Fruit fly (Drosophila melanogaster) whole organism, embryonic: ENCODE measurements around the gene Vha16-5.
A peak's percentile ranks its signal among the peaks of the same experiment; 100 is the strongest.

Source experiments
- B-H2 ChIP-seq: fragments of 200-800 bp; sonication (Bioruptor generic); optimal IDR thresholded peaks from 2 replicates; lab custom pipeline; 2018; ENCODE audit warnings: missing biosample characterization, mild to moderate bottlenecking, missing genetic modification characterization
- CG10565 ChIP-seq: fragments of 200-800 bp; sonication (Bioruptor generic); optimal IDR thresholded peaks from 3 replicates; lab custom pipeline; 2016; ENCODE audit warnings: missing biosample characterization, mild to moderate bottlenecking, missing genetic modification characterization
- CG12744 ChIP-seq: fragments of 200-800 bp; sonication (Bioruptor generic); optimal IDR thresholded peaks from 2 replicates; lab custom pipeline; 2016; ENCODE audit warnings: missing biosample characterization, missing genetic modification characterization
- CG17612 ChIP-seq: fragments of 200-800 bp; sonication (Bioruptor generic); IDR thresholded peaks from 2 replicates; pipeline ENCODE4 v1.3.6; 2022; ENCODE audit warnings: missing biosample characterization, missing genetic modification characterization
- CG18764 ChIP-seq: fragments of 200-800 bp; sonication (Bioruptor generic); optimal IDR thresholded peaks from 3 replicates; lab custom pipeline; 2016; ENCODE audit warnings: missing biosample characterization, missing genetic modification characterization
- CG3281 ChIP-seq: fragments of 200-800 bp; sonication (Bioruptor generic); optimal IDR thresholded peaks from 3 replicates; lab custom pipeline; 2017; ENCODE audit warnings: missing biosample characterization, mild to moderate bottlenecking, missing genetic modification characterization
- CG3995 ChIP-seq: fragments of 200-800 bp; sonication (Bioruptor generic); optimal IDR thresholded peaks from 3 replicates; lab custom pipeline; 2016; ENCODE audit warnings: missing biosample characterization, missing genetic modification characterization
- CG6765 ChIP-seq: fragments of 200-800 bp; sonication (Bioruptor generic); optimal IDR thresholded peaks from 3 replicates; lab custom pipeline; 2017; ENCODE audit warnings: missing biosample characterization, mild to moderate bottlenecking, missing genetic modification characterization
- CG6813 ChIP-seq: fragments of 200-800 bp; sonication (Bioruptor generic); optimal IDR thresholded peaks from 2 replicates; lab custom pipeline; 2017; ENCODE audit warnings: missing biosample characterization, missing genetic modification characterization, mild to moderate bottlenecking, moderate library complexity, missing genetic modification reagents
- CG7963 ChIP-seq: fragments of 200-800 bp; sonication (Bioruptor generic); IDR thresholded peaks from 3 replicates; pipeline ENCODE4 v1.3.6; 2022; ENCODE audit warnings: missing biosample characterization, missing genetic modification characterization; ENCODE audit not compliant: partially characterized antibody
- CG9215 ChIP-seq: fragments of 200-800 bp; sonication (Bioruptor generic); IDR thresholded peaks from 2 replicates; pipeline ENCODE4 v1.3.6; 2022; ENCODE audit warnings: missing biosample characterization, missing genetic modification characterization
- CG9609 ChIP-seq: fragments of 200-800 bp; sonication (Bioruptor generic); optimal IDR thresholded peaks from 3 replicates; lab custom pipeline; 2016; ENCODE audit warnings: missing biosample characterization, missing genetic modification characterization
- CG9797 ChIP-seq: fragments of 200-800 bp; sonication (Bioruptor generic); optimal IDR thresholded peaks from 3 replicates; lab custom pipeline; 2018; ENCODE audit warnings: missing biosample characterization, mild to moderate bottlenecking, missing genetic modification characterization
- CG9932 ChIP-seq: fragments of 200-800 bp; sonication (Bioruptor generic); IDR thresholded peaks from 2 replicates; pipeline ENCODE4 v1.3.6; 2022; ENCODE audit warnings: missing biosample characterization, missing genetic modification characterization
- D19A ChIP-seq: fragments of 200-800 bp; optimal IDR thresholded peaks from 3 replicates; lab custom pipeline; 2019; ENCODE audit warnings: missing biosample characterization, mild to moderate bottlenecking, missing genetic modification characterization, moderate library complexity
- D19B ChIP-seq: fragments of 200-800 bp; sonication (Bioruptor generic); optimal IDR thresholded peaks from 2 replicates; lab custom pipeline; 2017; ENCODE audit warnings: missing biosample characterization, mild to moderate bottlenecking, missing genetic modification characterization
- Dek ChIP-seq: fragments of 200-800 bp; sonication (Bioruptor generic); optimal IDR thresholded peaks from 3 replicates; lab custom pipeline; 2019; ENCODE audit warnings: missing biosample characterization, mild to moderate bottlenecking, missing genetic modification characterization, moderate library complexity
- HLH4C ChIP-seq: fragments of 200-800 bp; sonication (Bioruptor generic); IDR thresholded peaks from 3 replicates; pipeline ENCODE4 v1.3.6; 2022; ENCODE audit warnings: missing biosample characterization, missing genetic modification characterization; ENCODE audit not compliant: partially characterized antibody
- HmgD ChIP-seq: fragments of 200-800 bp; sonication (Bioruptor generic); optimal IDR thresholded peaks from 3 replicates; lab custom pipeline; 2016; ENCODE audit warnings: missing biosample characterization, missing genetic modification characterization
- Hmr ChIP-seq: fragments of 200-800 bp; sonication (Bioruptor generic); optimal IDR thresholded peaks from 3 replicates; lab custom pipeline; 2017; ENCODE audit warnings: mild to moderate bottlenecking, missing biosample characterization, missing genetic modification reagents, missing genetic modification characterization
- Max ChIP-seq: fragments of 200-800 bp; sonication (Bioruptor generic); optimal IDR thresholded peaks from 2 replicates; lab custom pipeline; 2016; ENCODE audit warnings: missing biosample characterization, mild to moderate bottlenecking, missing genetic modification characterization
- Med ChIP-seq: fragments of 200-800 bp; sonication (Bioruptor generic); peaks from one replicate; lab custom pipeline; 2016; ENCODE audit warnings: missing biosample characterization, missing genetic modification characterization, mild to moderate bottlenecking, inconsistent platforms, moderate library complexity
- ac ChIP-seq: fragments of 200-800 bp; sonication (Bioruptor generic); optimal IDR thresholded peaks from 3 replicates; lab custom pipeline; 2017; ENCODE audit warnings: missing biosample characterization, mild to moderate bottlenecking, missing genetic modification characterization
- aop ChIP-seq: fragments of 200-800 bp; sonication (Bioruptor generic); IDR thresholded peaks from 2 replicates; pipeline ENCODE4 v1.3.6; 2022; ENCODE audit warnings: missing biosample characterization, missing genetic modification characterization
- ase ChIP-seq: fragments of 200-800 bp; sonication (Bioruptor generic); IDR thresholded peaks from 3 replicates; pipeline ENCODE4 v1.3.6; 2022; ENCODE audit warnings: missing biosample characterization, missing genetic modification characterization
- az2 ChIP-seq: fragments of 200-800 bp; sonication (Bioruptor generic); optimal IDR thresholded peaks from 3 replicates; lab custom pipeline; 2016; ENCODE audit warnings: missing biosample characterization, missing genetic modification characterization
- bbx ChIP-seq: fragments of 200-800 bp; sonication (Bioruptor generic); IDR thresholded peaks from 2 replicates; pipeline ENCODE4 v1.3.6; 2022; ENCODE audit warnings: missing biosample characterization, missing genetic modification characterization; ENCODE audit not compliant: partially characterized antibody
- br ChIP-seq: fragments of >200 bp; optimal IDR thresholded peaks from 2 replicates; lab custom pipeline; 2017
- btn ChIP-seq: fragments of 200-800 bp; sonication (Bioruptor generic); optimal IDR thresholded peaks from 2 replicates; lab custom pipeline; 2016; ENCODE audit warnings: missing biosample characterization, missing genetic modification characterization
- cwo ChIP-seq: fragments of 200-800 bp; sonication (Bioruptor generic); optimal IDR thresholded peaks from 3 replicates; lab custom pipeline; 2017; ENCODE audit warnings: missing biosample characterization, missing genetic modification characterization, mild to moderate bottlenecking, moderate library complexity, missing genetic modification reagents
- dimm ChIP-seq: fragments of 200-800 bp; sonication (Bioruptor generic); IDR thresholded peaks from 2 replicates; pipeline ENCODE4 v1.3.6; 2022; ENCODE audit warnings: missing biosample characterization, missing genetic modification characterization
- gcm2 ChIP-seq: fragments of 200-800 bp; sonication (Bioruptor generic); optimal IDR thresholded peaks from 2 replicates; lab custom pipeline; 2016; ENCODE audit warnings: missing biosample characterization, missing genetic modification characterization
- hth ChIP-seq: fragments of >200 bp; optimal IDR thresholded peaks from 2 replicates; lab custom pipeline; 2017; ENCODE audit warnings: inconsistent platforms
- jigr1 ChIP-seq: fragments of 200-800 bp; sonication (Bioruptor generic); IDR thresholded peaks from 3 replicates; pipeline ENCODE4 v1.3.6; 2022; ENCODE audit warnings: missing biosample characterization, missing genetic modification characterization
- kah ChIP-seq: fragments of 200-800 bp; sonication (Bioruptor generic); optimal IDR thresholded peaks from 2 replicates; lab custom pipeline; 2018; ENCODE audit warnings: missing biosample characterization, mild to moderate bottlenecking, missing genetic modification characterization
- knrl ChIP-seq: fragments of 200-800 bp; sonication (Bioruptor generic); IDR thresholded peaks from 3 replicates; pipeline ENCODE4 v1.3.6; 2022; ENCODE audit warnings: missing biosample characterization, missing genetic modification characterization; ENCODE audit not compliant: partially characterized antibody
- mld ChIP-seq: fragments of 200-800 bp; sonication (Bioruptor generic); IDR thresholded peaks from 3 replicates; pipeline ENCODE4 v1.3.6; 2022; ENCODE audit warnings: missing biosample characterization, missing genetic modification characterization; ENCODE audit not compliant: partially characterized antibody
- nerfin-2 ChIP-seq: fragments of 200-800 bp; sonication (Bioruptor generic); IDR thresholded peaks from 2 replicates; pipeline ENCODE4 v1.3.6; 2022; ENCODE audit warnings: missing biosample characterization, missing genetic modification characterization; ENCODE audit not compliant: partially characterized antibody
- nmo ChIP-seq: fragments of 200-800 bp; sonication (Bioruptor generic); optimal IDR thresholded peaks from 2 replicates; lab custom pipeline; 2018; ENCODE audit warnings: missing biosample characterization, mild to moderate bottlenecking, missing genetic modification characterization, moderate library complexity
- otp ChIP-seq: fragments of 200-800 bp; sonication (Bioruptor generic); IDR thresholded peaks from 3 replicates; pipeline ENCODE4, ENCODE4 v1.3.6; 2022; ENCODE audit warnings: missing biosample characterization, missing genetic modification characterization
- pan ChIP-seq, 4 experiments: fragments of >200 bp in 3 of 4; fragments of 200-800 bp in 1 of 4; sonication (Bioruptor generic) in 1 of 4; optimal IDR thresholded peaks in 3 of 4; IDR thresholded peaks in 1 of 4; 2 replicates each; pipeline versions ENCODE4 v1.3.6 to Lab custom; 2017 to 2022; ENCODE audit warnings: missing biosample characterization in 2 of 4, missing genetic modification characterization in 2 of 4, mixed read lengths in 1 of 4
- psq ChIP-seq: fragments of 200-800 bp; sonication (Bioruptor generic); optimal IDR thresholded peaks from 2 replicates; lab custom pipeline; 2017; ENCODE audit warnings: missing biosample characterization, missing genetic modification characterization
- ranshi ChIP-seq: fragments of 200-800 bp; sonication (Bioruptor generic); IDR thresholded peaks from 2 replicates; pipeline ENCODE4 v1.3.6; 2022; ENCODE audit warnings: missing biosample characterization, missing genetic modification characterization
- rib ChIP-seq: fragments of 200-800 bp; sonication (Bioruptor generic); IDR thresholded peaks from 2 replicates; pipeline ENCODE4 v1.3.6; 2022; ENCODE audit warnings: missing biosample characterization, missing genetic modification characterization
- row ChIP-seq: fragments of 200-800 bp; sonication (Bioruptor generic); IDR thresholded peaks from 3 replicates; pipeline ENCODE4 v1.3.6; 2022; ENCODE audit warnings: missing biosample characterization, missing genetic modification characterization
- shn ChIP-seq: fragments of 200-800 bp; sonication (Bioruptor generic); optimal IDR thresholded peaks from 3 replicates; lab custom pipeline; 2016; ENCODE audit warnings: missing biosample characterization, missing genetic modification characterization
- sim ChIP-seq: fragments of 200-800 bp; sonication (Bioruptor generic); IDR thresholded peaks from 2 replicates; pipeline ENCODE4 v1.3.6; 2022; ENCODE audit warnings: missing biosample characterization, missing genetic modification characterization
- sqz ChIP-seq: fragments of 200-800 bp; sonication (Bioruptor generic); optimal IDR thresholded peaks from 3 replicates; lab custom pipeline; 2018; ENCODE audit warnings: missing biosample characterization, mild to moderate bottlenecking, missing genetic modification characterization
- sr ChIP-seq: fragments of 200-800 bp; sonication (Bioruptor generic); IDR thresholded peaks from 3 replicates; pipeline ENCODE4 v1.3.6; 2022; ENCODE audit warnings: missing biosample characterization, missing genetic modification characterization
- ssp ChIP-seq: fragments of 200-800 bp; sonication (Bioruptor generic); IDR thresholded peaks from 2 replicates; pipeline ENCODE4 v1.3.6; 2022; ENCODE audit warnings: missing biosample characterization, missing genetic modification characterization
- wor ChIP-seq: fragments of 200-800 bp; sonication (Bioruptor generic); IDR thresholded peaks from 2 replicates; pipeline ENCODE4 v1.3.6; 2022; ENCODE audit warnings: missing biosample characterization, missing genetic modification characterization

Gene Vha16-5

DNA sequence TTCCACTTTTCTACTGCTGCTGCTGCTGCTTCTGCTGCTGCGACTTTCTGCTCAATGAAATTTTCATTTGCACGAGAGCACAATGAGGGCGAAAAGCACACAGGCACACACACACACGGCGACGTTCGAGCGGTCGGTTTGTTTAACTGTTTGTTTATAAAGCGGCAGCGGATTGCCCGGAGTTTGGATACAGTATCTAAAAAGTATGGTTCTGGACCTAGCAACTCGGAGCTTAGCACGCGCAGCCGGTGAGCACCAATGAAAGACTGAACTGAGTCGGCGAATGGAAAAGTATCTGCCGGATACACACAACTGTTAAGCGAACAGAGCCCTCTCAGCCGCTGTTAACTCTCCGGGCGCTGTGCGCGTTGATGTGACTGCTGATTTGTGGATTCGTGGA, 19.2 kb upstream of the Vha16-5 start, which contains the start of gene CG17124 (continued):
- TF ChIP-seq CG18764 (GFP tag; lab: Kevin White, UChicago) = no peak
- no peak for TF ChIP-seq kah
- no peak for TF ChIP-seq sqz (GFP tag; lab: Kevin White, UChicago)
- no peak for TF ChIP-seq psq
- peak; percentile 14; the same call in 1 of the 3 replicates for TF ChIP-seq sr
- TF ChIP-seq ssp (GFP tag; lab: Robert Waterston, UW) = no peak
- no peak for TF ChIP-seq dimm (GFP tag; lab: Robert Waterston, UW)
- no peak for TF ChIP-seq jigr1
- TF ChIP-seq br (lab: Kevin White, UChicago) = no peak
- no peak for TF ChIP-seq CG9215
- TF ChIP-seq Dek (tag; lab: Kevin White, UChicago) = no peak
- no peak for TF ChIP-seq CG12744
- TF ChIP-seq nmo (GFP tag; lab: Kevin White, UChicago) = no peak
- no peak; the same call in 2 of the 3 replicates for TF ChIP-seq row (GFP tag; lab: Robert Waterston, UW)
- peak; percentile 5 for TF ChIP-seq CG6813 (GFP tag; lab: Kevin White, UChicago)
- peak; percentile 65 for TF ChIP-seq Hmr (GFP tag; lab: Kevin White, UChicago)
- TF ChIP-seq btn = no peak
- no peak for TF ChIP-seq pan (optimal IDR thresholded peaks at IDR 0.05; lab: Kevin White, UChicago)
- TF ChIP-seq pan (GFP tag; optimal IDR thresholded peaks at IDR 0.05 in 1 of 2, IDR thresholded peaks at IDR 0.05 in 1 of 2) = peak in 1 of 2 experiments; percentile 48
- TF ChIP-seq bbx (GFP tag; lab: Robert Waterston, UW) = peak; percentile 55; the same call in 1 of the 2 replicates
- no peak for TF ChIP-seq shn (GFP tag; lab: Kevin White, UChicago)
- TF ChIP-seq cwo (GFP tag; lab: Kevin White, UChicago) = no peak
- TF ChIP-seq aop = no peak
- peak; percentile 39; the same call in 1 of the 2 replicates for TF ChIP-seq ranshi
- peak; percentile 38; the same call in 1 of the 3 replicates for TF ChIP-seq knrl (GFP tag; lab: Robert Waterston, UW)
- TF ChIP-seq mld (GFP tag; lab: Robert Waterston, UW) = 0 out of 3 replicates have a peak, but pooled peaks have one; percentile 10
- peak; percentile 74 for TF ChIP-seq CG6765 (GFP tag; lab: Kevin White, UChicago)
- 0 out of 3 replicates have a peak, but pooled peaks have one; percentile 46 for TF ChIP-seq otp
- no peak for TF ChIP-seq sim (GFP tag; lab: Robert Waterston, UW)
- no peak for TF ChIP-seq CG9609 (GFP tag; lab: Kevin White, UChicago)
- no peak for TF ChIP-seq hth
- no peak for TF ChIP-seq HmgD
- no peak for TF ChIP-seq ac (GFP tag; lab: Kevin White, UChicago)
- peak; percentile 68 for TF ChIP-seq B-H2 (GFP tag; lab: Kevin White, UChicago)
- peak; percentile 41; the same call in 1 of the 3 replicates for TF ChIP-seq HLH4C
- TF ChIP-seq gcm2 (GFP tag; lab: Kevin White, UChicago) = no peak
- TF ChIP-seq CG7963 (GFP tag; lab: Robert Waterston, UW) = 0 out of 3 replicates have a peak, but pooled peaks have one; percentile 17
- TF ChIP-seq CG9932 = no peak
- peak; percentile 55; the same call in 1 of the 2 replicates for TF ChIP-seq rib (GFP tag; lab: Robert Waterston, UW)
- no peak for TF ChIP-seq nerfin-2 (GFP tag; lab: Robert Waterston, UW)
- TF ChIP-seq wor (GFP tag; lab: Robert Waterston, UW) = no peak
- no peak for TF ChIP-seq D19A (tag; lab: Kevin White, UChicago)
- TF ChIP-seq CG3995 (GFP tag; lab: Kevin White, UChicago) = no peak
- TF ChIP-seq D19B (GFP tag; lab: Kevin White, UChicago) = no peak
- TF ChIP-seq ase (GFP tag; lab: Robert Waterston, UW) = no peak
- no peak for TF ChIP-seq CG9797 (GFP tag; lab: Kevin White, UChicago)
- peak; percentile 47 for TF ChIP-seq CG3281 (GFP tag; lab: Kevin White, UChicago)
- TF ChIP-seq Max (GFP tag; lab: Kevin White, UChicago) = no peak
- TF ChIP-seq CG17612 (GFP tag; lab: Robert Waterston, UW) = no peak
- peak; percentile 91 for TF ChIP-seq Med (GFP tag; lab: Kevin White, UChicago)
- TF ChIP-seq CG10565 (GFP tag; lab: Kevin White, UChicago) = no peak
- TF ChIP-seq az2 (GFP tag; lab: Kevin White, UChicago) = no peak
